Worm (Caenorhabditis elegans): ENCODE data around the gene sec-24.2.

The sec-24.2 gene

DNA sequence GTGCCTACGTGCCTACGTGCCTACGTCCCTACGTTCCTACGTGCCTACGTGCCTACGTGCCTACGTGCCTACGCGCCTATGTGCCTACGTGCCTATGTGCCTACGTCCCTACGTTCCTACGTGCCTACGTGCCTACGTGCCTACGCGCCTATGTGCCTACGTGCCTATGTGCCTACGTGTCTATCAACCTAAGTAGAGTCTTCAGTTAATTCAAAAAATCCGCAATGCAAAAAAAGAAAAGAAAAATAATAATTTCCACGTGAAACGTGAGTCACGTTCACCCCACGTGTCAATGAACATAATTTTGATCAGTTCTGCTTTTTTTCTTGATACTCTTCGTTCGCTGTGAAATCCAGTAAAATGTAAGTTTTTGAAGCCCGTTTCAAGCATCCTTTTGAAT, 33.7 kb downstream of the sec-24.2 start, which contains the start of gene F19B6.3:
F19B6.3 (plus strand) TSS at position 301 of the 400 bp plus-strand sequence.
- 0 out of 2 replicates have a peak, but pooled peaks have one; percentile 10 for TF ChIP-seq F39B2.1 (GFP tag; IDR thresholded peaks at IDR 0.05)

DNA sequence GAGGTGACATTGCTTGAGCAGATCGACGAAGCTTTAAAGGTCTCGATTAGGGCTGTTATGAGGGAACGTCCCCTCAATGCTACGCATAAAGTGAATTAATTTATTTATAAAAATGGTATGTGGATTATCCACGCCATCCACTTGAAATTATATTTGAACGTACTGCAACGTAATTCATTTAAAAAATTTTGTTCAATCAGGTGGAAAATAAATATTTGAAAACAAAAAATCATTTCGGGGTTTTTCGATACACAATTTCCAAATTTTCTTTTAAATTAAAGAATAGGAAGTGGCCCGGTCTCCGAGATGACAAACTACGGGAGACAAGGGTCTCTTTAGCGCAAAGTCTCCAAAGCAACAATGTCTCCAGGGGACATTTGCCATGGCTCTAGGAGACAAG, 49.0 kb downstream of the sec-24.2 start, which contains the start of gene oac-58:
oac-58 (minus strand) TSS at position 101 of the 400 bp plus-strand sequence.
- no peak for TF ChIP-seq nfya-1 (tag; optimal IDR thresholded peaks at IDR 0.05; ENCODE audit: borderline replicate concordance, insufficient read depth)
- no peak for TF ChIP-seq Y53G8AR.9 (GFP tag; conservative IDR thresholded peaks at IDR 0.05)
- TF ChIP-seq F52B5.7 (tag; optimal IDR thresholded peaks at IDR 0.05) = no peak
- no peak for TF ChIP-seq ztf-6 (GFP tag; IDR thresholded peaks at IDR 0.05)
- TF ChIP-seq tbx-9 (tag; optimal IDR thresholded peaks at IDR 0.05; ENCODE audit: borderline replicate concordance) = no peak
- TF ChIP-seq Y56A3A.18 (GFP tag; IDR thresholded peaks at IDR 0.05) = no peak
- TF ChIP-seq rcor-1 (GFP tag; IDR thresholded peaks at IDR 0.05) = no peak
- no peak for TF ChIP-seq sptf-2 (GFP tag; optimal IDR thresholded peaks at IDR 0.05)
- TF ChIP-seq unc-62 (GFP tag; optimal IDR thresholded peaks at IDR 0.05) = no peak
- TF ChIP-seq akir-1 (GFP tag; optimal IDR thresholded peaks at IDR 0.05) = no peak
- TF ChIP-seq F23B12.7 (tag; optimal IDR thresholded peaks at IDR 0.05; ENCODE audit: insufficient read depth) = no peak
- no peak for TF ChIP-seq lin-40 (tag; optimal IDR thresholded peaks at IDR 0.05)
- TF ChIP-seq F22D6.2 (tag; optimal IDR thresholded peaks at IDR 0.05) = no peak
- TF ChIP-seq bed-1 (GFP tag; IDR thresholded peaks at IDR 0.05) = no peak
- no peak for TF ChIP-seq lsl-1 (GFP tag; optimal IDR thresholded peaks at IDR 0.05)
- no peak for TF ChIP-seq D2030.7 (GFP tag; IDR thresholded peaks at IDR 0.05)
- no peak for TF ChIP-seq hlh-26 (GFP tag; conservative IDR thresholded peaks at IDR 0.05)
- no peak for TF ChIP-seq Y67H2A.10 (GFP tag; conservative IDR thresholded peaks at IDR 0.05)
- TF ChIP-seq mcd-1 (GFP tag; IDR thresholded peaks at IDR 0.05) = no peak
- TF ChIP-seq F55B11.4 (tag; optimal IDR thresholded peaks at IDR 0.05; ENCODE audit: borderline replicate concordance, insufficient read depth) = no peak

DNA sequence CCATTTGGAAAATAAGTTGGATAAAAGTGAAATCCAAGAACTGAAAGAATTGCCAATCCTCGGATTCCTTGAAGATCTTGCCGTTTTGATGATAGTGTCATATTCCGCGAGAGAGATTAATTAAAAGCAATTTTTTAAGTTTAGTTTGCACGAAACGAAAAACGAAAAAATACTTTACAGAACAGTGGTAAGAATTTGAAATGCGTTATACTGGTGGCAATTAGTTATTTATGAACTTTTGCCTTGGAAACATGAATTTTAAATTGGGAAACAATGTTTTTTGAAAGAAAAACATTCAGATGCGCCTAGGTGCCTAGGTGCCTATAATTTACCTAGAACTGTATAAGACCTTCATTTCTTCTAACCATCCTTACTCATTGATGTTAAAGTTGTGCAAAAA, 52.9 kb downstream of the sec-24.2 start, which contains the start of gene oac-57:
oac-57 (minus strand) TSS at position 101 of the 400 bp plus-strand sequence.
- TF ChIP-seq lin-26 (GFP tag; IDR thresholded peaks at IDR 0.05) (no peak), dox-1 (GFP tag; IDR thresholded peaks at IDR 0.05) (no peak), snpc-3.4 (tag; optimal IDR thresholded peaks at IDR 0.05) (no peak), egl-44 (GFP tag; IDR thresholded peaks at IDR 0.05) (no peak), ccch-3 (GFP tag; optimal IDR thresholded peaks at IDR 0.05) (no peak), hlh-12 (tag; optimal IDR thresholded peaks at IDR 0.05) (no peak), F57C9.4 (tag; optimal IDR thresholded peaks at IDR 0.05) (no peak)

- no peak for TF ChIP-seq hsf-1 (GFP tag; IDR thresholded peaks at IDR 0.05)
- TF ChIP-seq nfyb-1 (GFP tag; IDR thresholded peaks at IDR 0.05) = 0 out of 2 replicates have a peak, but pooled peaks have one; percentile 26
- TF ChIP-seq dpff-1 (tag; optimal IDR thresholded peaks at IDR 0.05) = no peak
- no peak for TF ChIP-seq atf-7 (tag; optimal IDR thresholded peaks at IDR 0.05)
- no peak for TF ChIP-seq F23B12.7 (tag; optimal IDR thresholded peaks at IDR 0.05; ENCODE audit: insufficient read depth)
- TF ChIP-seq F33H1.4 (GFP tag; IDR thresholded peaks at IDR 0.05) = no peak
- TF ChIP-seq ccch-3 (GFP tag; optimal IDR thresholded peaks at IDR 0.05) = no peak
- no peak for TF ChIP-seq D2030.7 (GFP tag; IDR thresholded peaks at IDR 0.05)
- no peak for TF ChIP-seq dox-1 (GFP tag; IDR thresholded peaks at IDR 0.05)
- no peak for TF ChIP-seq him-1 (tag; optimal IDR thresholded peaks at IDR 0.05)
- TF ChIP-seq tbx-9 (tag; optimal IDR thresholded peaks at IDR 0.05; ENCODE audit: borderline replicate concordance) = no peak
- peak; percentile 79 for TF ChIP-seq nhr-80 (tag; optimal IDR thresholded peaks at IDR 0.05)
- no peak for TF ChIP-seq F39B2.1 (GFP tag; IDR thresholded peaks at IDR 0.05)
- TF ChIP-seq hrde-1 (tag; optimal IDR thresholded peaks at IDR 0.05; ENCODE audit: borderline replicate concordance) = no peak
- TF ChIP-seq B0261.1 (tag; optimal IDR thresholded peaks at IDR 0.05) = no peak
- peak; percentile 52 for TF ChIP-seq unc-62 (GFP tag; optimal IDR thresholded peaks at IDR 0.05)
- TF ChIP-seq snpc-1.1 (tag; optimal IDR thresholded peaks at IDR 0.05; ENCODE audit: insufficient read depth) = no peak
- TF ChIP-seq sea-2 (GFP tag; IDR thresholded peaks at IDR 0.05) = no peak
- TF ChIP-seq F49E8.2 (tag; optimal IDR thresholded peaks at IDR 0.05; ENCODE audit: insufficient read depth) = no peak
- TF ChIP-seq ztf-28 (GFP tag; IDR thresholded peaks at IDR 0.05) = no peak
- TF ChIP-seq egrh-3 (GFP tag; IDR thresholded peaks at IDR 0.05) = no peak
- peak; percentile 29 for TF ChIP-seq pha-4 (tag; optimal IDR thresholded peaks at IDR 0.05)
These were observed 54.6 kb downstream of the sec-24.2 start for ce11 chrIV:12305956-12306355.
